Fruit fly (Drosophila melanogaster): Measurements from ENCODE around the gene Tsp29Fa.

dm6 chr2L:8888210-8888609, 45.6 kb upstream of the Tsp29Fa start:
- no peak for TF ChIP-seq D1 (tag; optimal IDR thresholded peaks at IDR 0.05)
- TF ChIP-seq CG12605 (GFP tag; IDR thresholded peaks at IDR 0.05) = no peak
- TF ChIP-seq Pif1A (GFP tag; optimal IDR thresholded peaks at IDR 0.05) = no peak
- TF ChIP-seq CG17806 (tag; optimal IDR thresholded peaks at IDR 0.05) = no peak
- TF ChIP-seq CG32121 (GFP tag; IDR thresholded peaks at IDR 0.05) = no peak
- TF ChIP-seq CG15710 (tag; optimal IDR thresholded peaks at IDR 0.05) = no peak
- TF ChIP-seq CG14655 (GFP tag; optimal IDR thresholded peaks at IDR 0.05) = no peak
- no peak for TF ChIP-seq CG9948 (tag; optimal IDR thresholded peaks at IDR 0.05)
- TF ChIP-seq Ets98B (GFP tag; IDR thresholded peaks at IDR 0.05) = no peak
- TF ChIP-seq CG13204 (GFP tag; optimal IDR thresholded peaks at IDR 0.05) = no peak
- TF ChIP-seq CG4496 (GFP tag; IDR thresholded peaks at IDR 0.05) = no peak; the same call in 2 of the 3 replicates
- no peak for TF ChIP-seq EcR (GFP tag; optimal IDR thresholded peaks at IDR 0.05)
- no peak for TF ChIP-seq CG10348 (GFP tag; IDR thresholded peaks at IDR 0.05)
